Fruit fly (Drosophila melanogaster) S2 (cell line): ENCODE measurements around the gene CG32267.

Experiments
- CG8478 ChIP-seq: fragments of >200 bp; optimal IDR thresholded peaks from 2 replicates; lab custom pipeline; 2018
- CTCF ChIP-seq, 2 experiments: fragments of >200 bp; optimal IDR thresholded peaks; 2 replicates each; lab custom pipeline; 2018

- no peak for TF ChIP-seq CG8478 (lab: Kevin White, UChicago)
- no peak for TF ChIP-seq CTCF (optimal IDR thresholded peaks at IDR 0.05; lab: Kevin White, UChicago)
These were observed 40.8 kb downstream of the CG32267 start for dm6 chr3L:3431061-3431648.
